Worm (Caenorhabditis elegans): ENCODE results near the gene srbc-30.

DNA sequence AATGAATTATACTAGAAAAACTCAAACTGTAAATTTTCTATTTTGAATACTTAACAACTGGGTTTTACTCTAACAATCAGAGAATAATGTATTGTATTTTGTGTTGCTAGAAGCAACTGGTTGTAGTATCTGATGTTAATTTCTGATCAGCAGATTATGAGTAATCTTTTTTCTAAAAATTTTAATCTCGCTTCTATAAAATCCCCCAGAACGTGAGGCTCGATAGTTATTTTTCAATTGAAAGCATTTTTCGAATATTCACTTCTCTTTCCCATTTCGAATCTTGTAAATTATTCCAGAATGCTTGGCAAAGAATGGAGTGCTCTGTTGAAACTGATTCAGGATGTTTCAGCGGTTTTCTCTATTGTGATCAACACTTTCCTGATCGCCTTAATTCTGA, 37.6 kb upstream of the srbc-30 start, which contains the start of gene str-227:
- TF ChIP-seq fkh-10 (GFP tag; optimal IDR thresholded peaks at IDR 0.05) (no peak), ceh-82 (tag; optimal IDR thresholded peaks at IDR 0.05) (no peak), ztf-11 (tag; optimal IDR thresholded peaks at IDR 0.05) (no peak), isw-1 (GFP tag; IDR thresholded peaks at IDR 0.05) (no peak), lin-15B (tag; optimal IDR thresholded peaks at IDR 0.05) (no peak), lsy-2 (tag; optimal IDR thresholded peaks at IDR 0.05) (no peak), rnt-1 (tag; optimal IDR thresholded peaks at IDR 0.05) (no peak), elt-2 (tag; optimal IDR thresholded peaks at IDR 0.05) (no peak), blmp-1 (tag; optimal IDR thresholded peaks at IDR 0.05) (no peak), efl-3 (GFP tag; optimal IDR thresholded peaks at IDR 0.05) (no peak)
